Fruit fly (Drosophila melanogaster): Measurements from ENCODE around the gene CG14414.
A peak's percentile ranks its signal among the peaks of the same experiment; 100 is the strongest.

The CG14414 gene

dm6 chrX:14627080-14627796 is 46.8 kb downstream of the CG14414 start (continued):
- TF ChIP-seq tup (GFP tag; optimal IDR thresholded peaks at IDR 0.05) (peak; percentile 28), CG13424 (tag; optimal IDR thresholded peaks at IDR 0.05) (peak; percentile 82), CG6791 (GFP tag; IDR thresholded peaks at IDR 0.05; ENCODE audit: partially characterized antibody) (0 out of 3 replicates have a peak, but pooled peaks have one; percentile 25), CG8944 (GFP tag; optimal IDR thresholded peaks at IDR 0.05) (peak; percentile 24), CG11085 (GFP tag; IDR thresholded peaks at IDR 0.05) (0 out of 2 replicates have a peak, but pooled peaks have one; percentile 17), Trl (optimal IDR thresholded peaks at IDR 0.05) (no peak), Trl (GFP tag; optimal IDR thresholded peaks at IDR 0.05) (peak; percentile 47), Max (GFP tag; optimal IDR thresholded peaks at IDR 0.05) (peak; percentile 79), cwo (GFP tag; optimal IDR thresholded peaks at IDR 0.05) (peak; percentile 40), CG3726 (GFP tag; IDR thresholded peaks at IDR 0.05) (peak; percentile 68; the same call in 2 of the 3 replicates), CG18476 (GFP tag; optimal IDR thresholded peaks at IDR 0.05) (peak; percentile 80), mam (GFP tag; optimal IDR thresholded peaks at IDR 0.05) (peak; percentile 27), CG3163 (GFP tag; optimal IDR thresholded peaks at IDR 0.05) (peak; percentile 22), inv (GFP tag; IDR thresholded peaks at IDR 0.05; ENCODE audit: partially characterized antibody) (no peak), Oaz (GFP tag; IDR thresholded peaks at IDR 0.05) (0 out of 2 replicates have a peak, but pooled peaks have one; percentile 21), CG31365 (tag; optimal IDR thresholded peaks at IDR 0.05) (peak; percentile 30), klu (GFP tag; IDR thresholded peaks at IDR 0.05) (peak; percentile 58; the same call in 1 of the 2 replicates), CG14050 (GFP tag; IDR thresholded peaks at IDR 0.05) (peak; percentile 60), CG8089 (GFP tag; optimal IDR thresholded peaks at IDR 0.05) (peak; percentile 29), bigmax (GFP tag; optimal IDR thresholded peaks at IDR 0.05) (no peak), p53 (GFP tag; optimal IDR thresholded peaks at IDR 0.05) (no peak), sens-2 (GFP tag; IDR thresholded peaks at IDR 0.05) (peak; percentile 62; the same call in 1 of the 2 replicates), Bgb (GFP tag; IDR thresholded peaks at IDR 0.05; ENCODE audit: partially characterized antibody) (no peak), sob (GFP tag; IDR thresholded peaks at IDR 0.05) (peak; percentile 51; the same call in 1 of the 2 replicates), CG16779 (GFP tag; IDR thresholded peaks at IDR 0.05) (no peak), sisA (GFP tag; IDR thresholded peaks at IDR 0.05) (peak; percentile 82), nerfin-2 (GFP tag; IDR thresholded peaks at IDR 0.05; ENCODE audit: partially characterized antibody) (no peak), CG12659 (GFP tag; optimal IDR thresholded peaks at IDR 0.05) (peak; percentile 62), ara (GFP tag; IDR thresholded peaks at IDR 0.05) (peak; percentile 87), CG10431 (GFP tag; optimal IDR thresholded peaks at IDR 0.05) (peak; percentile 48), CG1602 (GFP tag; optimal IDR thresholded peaks at IDR 0.05) (peak; percentile 79), CG1233 (GFP tag; optimal IDR thresholded peaks at IDR 0.05) (peak; percentile 74), CG11695 (GFP tag; IDR thresholded peaks at IDR 0.05) (peak; percentile 69; the same call in 2 of the 3 replicates), eyg (GFP tag; optimal IDR thresholded peaks at IDR 0.05) (no peak), E2f1 (GFP tag; IDR thresholded peaks at IDR 0.05) (peak; percentile 76), CG6272 (GFP tag; IDR thresholded peaks at IDR 0.05) (peak; percentile 66; the same call in 1 of the 2 replicates), CG17186 (GFP tag; optimal IDR thresholded peaks at IDR 0.05) (peak; percentile 9), unpg (GFP tag; optimal IDR thresholded peaks at IDR 0.05) (peak; percentile 90), Stat92E (GFP tag; optimal IDR thresholded peaks at IDR 0.05) (peak in 1 of 3 experiments; percentile 83), CG2120 (GFP tag; optimal IDR thresholded peaks at IDR 0.05) (peak; percentile 7), Opbp (GFP tag; IDR thresholded peaks at IDR 0.05; ENCODE audit: partially characterized antibody) (no peak), nau (GFP tag; optimal IDR thresholded peaks at IDR 0.05) (peak; percentile 68), CG13296 (GFP tag; optimal IDR thresholded peaks at IDR 0.05) (peak; percentile 37), tna (GFP tag; IDR thresholded peaks at IDR 0.05; ENCODE audit: partially characterized antibody) (no peak), CG32772 (GFP tag; IDR thresholded peaks at IDR 0.05) (peak; percentile 74), yki (optimal IDR thresholded peaks at IDR 0.05) (no peak), ap (GFP tag; IDR thresholded peaks at IDR 0.05) (peak; percentile 76), CG34224 (GFP tag; IDR thresholded peaks at IDR 0.05; ENCODE audit: partially characterized antibody) (no peak), ewg (GFP tag; optimal IDR thresholded peaks at IDR 0.05) (peak; percentile 68)

All from whole organism, embryonic.